Worm (Caenorhabditis elegans) whole organism, L3 larva: ENCODE measurements around the gene EGAP1.5.

Experiments used
- R02D3.7 ChIP-seq: fragments of 150-350 bp; optimal IDR thresholded peaks from 2 replicates; lab custom pipeline; 2014; ENCODE audit warnings: missing biosample characterization, missing genetic modification characterization
- ZK546.5 ChIP-seq: sonication (generic microtip); optimal IDR thresholded peaks from 2 replicates; lab custom pipeline; 2017; ENCODE audit warnings: missing biosample characterization, missing genetic modification characterization
- aly-2 ChIP-seq: fragments of 150-350 bp; optimal IDR thresholded peaks from 2 replicates; lab custom pipeline; 2014; ENCODE audit warnings: missing biosample characterization, missing genetic modification characterization
- ama-1 ChIP-seq: fragments of 150-350 bp; optimal IDR thresholded peaks from 2 replicates; lab custom pipeline; 2018
- ceh-16 ChIP-seq: sonication (generic microtip); optimal IDR thresholded peaks from 2 replicates; lab custom pipeline; 2017; ENCODE audit warnings: missing biosample characterization, missing genetic modification characterization
- ceh-82 ChIP-seq: fragments of 150-350 bp; optimal IDR thresholded peaks from 2 replicates; lab custom pipeline; 2014; ENCODE audit warnings: missing biosample characterization, missing genetic modification characterization
- ceh-9 ChIP-seq: sonication (generic microtip); optimal IDR thresholded peaks from 2 replicates; lab custom pipeline; 2018; ENCODE audit warnings: missing biosample characterization, missing genetic modification characterization
- daf-12 ChIP-seq: fragments of 150-350 bp; optimal IDR thresholded peaks from 2 replicates; lab custom pipeline; 2014; ENCODE audit warnings: missing biosample characterization, missing genetic modification reagents, missing genetic modification characterization
- egl-5 ChIP-seq: fragments of 150-350 bp; optimal IDR thresholded peaks from 2 replicates; lab custom pipeline; 2017; ENCODE audit warnings: missing biosample characterization, missing genetic modification reagents, missing genetic modification characterization, inconsistent platforms
- elt-2 ChIP-seq: sonication (generic microtip); optimal IDR thresholded peaks from 2 replicates; lab custom pipeline; 2016; ENCODE audit warnings: missing genetic modification reagents, mild to moderate bottlenecking, missing genetic modification characterization, missing compliant biosample characterization
- elt-3 ChIP-seq, 3 experiments: fragments of 150-350 bp in 1 of 3; sonication (generic microtip) in 2 of 3; optimal IDR thresholded peaks; 2 replicates in 2 of 3; 4 replicates in 1 of 3; lab custom pipeline; 2014 to 2017; ENCODE audit warnings: missing biosample characterization in 3 of 3, missing genetic modification characterization in 3 of 3
- fkh-10 ChIP-seq: sonication (generic microtip); optimal IDR thresholded peaks from 2 replicates; lab custom pipeline; 2017; ENCODE audit warnings: missing biosample characterization, missing genetic modification reagents, missing genetic modification characterization
- fkh-2 ChIP-seq: fragments of 150-350 bp; optimal IDR thresholded peaks from 2 replicates; lab custom pipeline; 2014; ENCODE audit warnings: missing biosample characterization, missing genetic modification reagents, missing genetic modification characterization
- fos-1 ChIP-seq: fragments of 150-350 bp; optimal IDR thresholded peaks from 2 replicates; lab custom pipeline; 2014; ENCODE audit warnings: missing biosample characterization, missing genetic modification characterization
- hmg-11 ChIP-seq: sonication (generic microtip); optimal IDR thresholded peaks from 2 replicates; lab custom pipeline; 2016; ENCODE audit warnings: missing genetic modification characterization, missing compliant biosample characterization
- jun-1 ChIP-seq: fragments of 150-350 bp; optimal IDR thresholded peaks from 2 replicates; lab custom pipeline; 2014; ENCODE audit warnings: missing biosample characterization, missing genetic modification reagents, missing genetic modification characterization
- lin-15B ChIP-seq: fragments of 150-350 bp; optimal IDR thresholded peaks from 2 replicates; lab custom pipeline; 2014; ENCODE audit warnings: missing biosample characterization, missing genetic modification characterization
- lin-39 ChIP-seq: fragments of 150-350 bp; optimal IDR thresholded peaks from 2 replicates; lab custom pipeline; 2018; ENCODE audit warnings: missing biosample characterization, missing genetic modification reagents, missing genetic modification characterization
- lsy-12 ChIP-seq: sonication (generic microtip); optimal IDR thresholded peaks from 2 replicates; lab custom pipeline; 2016; ENCODE audit warnings: mild to moderate bottlenecking, missing genetic modification characterization, missing compliant biosample characterization
- mdl-1 ChIP-seq: fragments of 150-350 bp; optimal IDR thresholded peaks from 2 replicates; lab custom pipeline; 2014; ENCODE audit warnings: missing biosample characterization, missing genetic modification characterization
- mml-1 ChIP-seq: fragments of 150-350 bp; sonication (generic microtip); optimal IDR thresholded peaks from 3 replicates; lab custom pipeline; 2014; ENCODE audit warnings: missing biosample characterization, missing genetic modification characterization
- nfya-1 ChIP-seq: sonication (generic microtip); optimal IDR thresholded peaks from 2 replicates; lab custom pipeline; 2017; ENCODE audit warnings: missing genetic modification characterization, mild to moderate bottlenecking, missing compliant biosample characterization, antibody characterized with exemption, moderate library complexity; ENCODE audit not compliant: insufficient read depth
- nhr-11 ChIP-seq: fragments of 150-350 bp; optimal IDR thresholded peaks from 2 replicates; lab custom pipeline; 2014; ENCODE audit warnings: missing biosample characterization, missing genetic modification characterization
- nhr-12 ChIP-seq: fragments of 150-350 bp; optimal IDR thresholded peaks from 2 replicates; lab custom pipeline; 2014; ENCODE audit warnings: missing biosample characterization, missing genetic modification characterization
- nhr-23 ChIP-seq: fragments of 150-350 bp; optimal IDR thresholded peaks from 2 replicates; lab custom pipeline; 2014; ENCODE audit warnings: missing biosample characterization, missing genetic modification reagents, missing genetic modification characterization
- nhr-237 ChIP-seq: fragments of 150-350 bp; optimal IDR thresholded peaks from 2 replicates; lab custom pipeline; 2014; ENCODE audit warnings: missing biosample characterization, missing genetic modification characterization
- nhr-25 ChIP-seq: sonication (generic microtip); optimal IDR thresholded peaks from 2 replicates; lab custom pipeline; 2017; ENCODE audit warnings: missing biosample characterization, missing genetic modification characterization
- nhr-28 ChIP-seq: fragments of 150-350 bp; optimal IDR thresholded peaks from 2 replicates; lab custom pipeline; 2014; ENCODE audit warnings: missing biosample characterization, missing genetic modification characterization
- nhr-43 ChIP-seq: sonication (generic microtip); optimal IDR thresholded peaks from 2 replicates; lab custom pipeline; 2016; ENCODE audit warnings: mild to moderate bottlenecking, missing genetic modification characterization, missing compliant biosample characterization; ENCODE audit not compliant: poor library complexity, severe bottlenecking
- nhr-67 ChIP-seq: fragments of 150-350 bp; optimal IDR thresholded peaks from 2 replicates; lab custom pipeline; 2014; ENCODE audit warnings: missing biosample characterization, missing genetic modification characterization
- nhr-76 ChIP-seq: fragments of 150-350 bp; sonication (generic microtip); optimal IDR thresholded peaks from 5 replicates; lab custom pipeline; 2014; ENCODE audit warnings: missing biosample characterization, missing genetic modification characterization
- nhr-77 ChIP-seq: fragments of 150-350 bp; optimal IDR thresholded peaks from 2 replicates; lab custom pipeline; 2014; ENCODE audit warnings: missing biosample characterization, missing genetic modification characterization
- pha-4 ChIP-seq: fragments of 150-350 bp; optimal IDR thresholded peaks from 2 replicates; lab custom pipeline; 2014; ENCODE audit warnings: missing biosample characterization, missing genetic modification reagents, missing genetic modification characterization
- pqm-1 ChIP-seq: fragments of 150-350 bp; optimal IDR thresholded peaks from 2 replicates; lab custom pipeline; 2017; ENCODE audit warnings: missing biosample characterization, missing genetic modification characterization, inconsistent platforms
- sea-2 ChIP-seq: fragments of 150-350 bp; sonication (generic microtip); optimal IDR thresholded peaks from 4 replicates; lab custom pipeline; 2014; ENCODE audit warnings: missing biosample characterization, missing genetic modification reagents, missing genetic modification characterization
- snpc-4 ChIP-seq: fragments of 150-350 bp; optimal IDR thresholded peaks from 2 replicates; lab custom pipeline; 2014; ENCODE audit warnings: missing biosample characterization, missing genetic modification characterization
- unc-39 ChIP-seq: sonication (generic microtip); optimal IDR thresholded peaks from 4 replicates; lab custom pipeline; 2017; ENCODE audit warnings: missing biosample characterization, missing genetic modification characterization
- unc-62 ChIP-seq: fragments of 150-350 bp; sonication (generic microtip); optimal IDR thresholded peaks from 4 replicates; lab custom pipeline; 2014; ENCODE audit warnings: missing biosample characterization, missing genetic modification reagents, missing genetic modification characterization
- zag-1 ChIP-seq: fragments of 150-350 bp; optimal IDR thresholded peaks from 2 replicates; lab custom pipeline; 2014; ENCODE audit warnings: missing biosample characterization, missing genetic modification characterization
- ztf-11 ChIP-seq: fragments of 150-350 bp; optimal IDR thresholded peaks from 2 replicates; lab custom pipeline; 2014; ENCODE audit warnings: missing biosample characterization, missing genetic modification characterization

Gene EGAP1.5

ce11 chrIII:5922236-5922635 is 9.3 kb upstream of the EGAP1.5 start:
- TF ChIP-seq nhr-12 (no peak), jun-1 (tag; lab: Kevin White, UChicago) (no peak), nhr-11 (tag; lab: Kevin White, UChicago) (no peak), unc-39 (tag; lab: Kevin White, UChicago) (no peak), nhr-23 (peak; percentile 74), nhr-67 (tag; lab: Kevin White, UChicago) (no peak), sea-2 (no peak), ama-1 (lab: Kevin White, UChicago) (no peak), nhr-25 (peak; percentile 74), snpc-4 (tag; lab: Kevin White, UChicago) (no peak), ceh-16 (no peak), pqm-1 (no peak), fos-1 (tag; lab: Kevin White, UChicago) (no peak), nhr-43 (tag; lab: Kevin White, UChicago) (peak; percentile 68), ZK546.5 (tag; lab: Kevin White, UChicago) (no peak), nfya-1 (no peak)

ce11 chrIII:5925724-5926123 is 5.8 kb upstream of the EGAP1.5 start, which contains the start of the genes dnc-2 and bcl-7:
TSS of gene dnc-2 (minus strand) at chrIII:5925756.
TSS of gene bcl-7 (plus strand) at chrIII:5926086.
- TF ChIP-seq nhr-237 (tag; lab: Kevin White, UChicago) (no peak), jun-1 (tag; lab: Kevin White, UChicago) (no peak), nhr-25 (peak; percentile 49), snpc-4 (tag; lab: Kevin White, UChicago) (peak; percentile 22), mml-1 (no peak), ztf-11 (tag; lab: Kevin White, UChicago) (no peak), nhr-77 (tag; lab: Kevin White, UChicago) (no peak), elt-3 (tag; optimal IDR thresholded peaks at IDR 0.05; lab: Kevin White, UChicago) (no peak), fkh-2 (tag; lab: Kevin White, UChicago) (no peak), R02D3.7 (no peak), sea-2 (no peak), lin-39 (tag; lab: Kevin White, UChicago) (peak; percentile 65), ama-1 (lab: Kevin White, UChicago) (no peak), egl-5 (tag; lab: Kevin White, UChicago) (no peak), pha-4 (tag; lab: Kevin White, UChicago) (peak; percentile 82), unc-62 (no peak), nhr-28 (tag; lab: Kevin White, UChicago) (no peak), ZK546.5 (tag; lab: Kevin White, UChicago) (no peak), nhr-76 (tag; lab: Kevin White, UChicago) (no peak), hmg-11 (tag; lab: Kevin White, UChicago) (peak; percentile 62), nhr-67 (tag; lab: Kevin White, UChicago) (no peak), aly-2 (tag; lab: Kevin White, UChicago) (no peak), zag-1 (no peak), nhr-23 (peak; percentile 59), lin-15B (tag; lab: Kevin White, UChicago) (peak; percentile 82), ceh-82 (tag; lab: Kevin White, UChicago) (no peak), ceh-9 (tag; lab: Kevin White, UChicago) (no peak), fkh-10 (GFP tag; lab: Kevin White, UChicago) (no peak), elt-2 (tag; lab: Kevin White, UChicago) (peak; percentile 16), nhr-43 (tag; lab: Kevin White, UChicago) (peak; percentile 37), nfya-1 (peak; percentile 64), nhr-11 (tag; lab: Kevin White, UChicago) (no peak), daf-12 (no peak), pqm-1 (peak; percentile 21)

- TF ChIP-seq mml-1 (no peak), nfya-1 (peak; percentile 30)
These were observed 862 bp upstream of the EGAP1.5 start for ce11 chrIII:5930659-5931058.

- TF ChIP-seq ztf-11 (tag; lab: Kevin White, UChicago) = no peak
- TF ChIP-seq nhr-11 (tag; lab: Kevin White, UChicago) = no peak
- TF ChIP-seq lsy-12 (tag; lab: Kevin White, UChicago) = no peak
- TF ChIP-seq fos-1 (tag; lab: Kevin White, UChicago) = no peak
- no peak for TF ChIP-seq ceh-16
- TF ChIP-seq elt-3 (tag; optimal IDR thresholded peaks at IDR 0.05; lab: Kevin White, UChicago) = no peak
- TF ChIP-seq lin-15B (tag; lab: Kevin White, UChicago) = no peak
- TF ChIP-seq hmg-11 (tag; lab: Kevin White, UChicago) = no peak
- no peak for TF ChIP-seq ceh-82 (tag; lab: Kevin White, UChicago)
- TF ChIP-seq fkh-2 (tag; lab: Kevin White, UChicago) = no peak
- TF ChIP-seq pha-4 (tag; lab: Kevin White, UChicago) = no peak
- no peak for TF ChIP-seq ceh-9 (tag; lab: Kevin White, UChicago)
- TF ChIP-seq unc-39 (tag; lab: Kevin White, UChicago) = no peak
- no peak for TF ChIP-seq mml-1
- TF ChIP-seq unc-62 = no peak
- TF ChIP-seq nhr-12 = no peak
- no peak for TF ChIP-seq mdl-1 (tag; lab: Kevin White, UChicago)
- TF ChIP-seq nhr-28 (tag; lab: Kevin White, UChicago) = no peak
- no peak for TF ChIP-seq zag-1
- TF ChIP-seq nhr-76 (tag; lab: Kevin White, UChicago) = no peak
These were observed 1.3 kb downstream of the EGAP1.5 start, which contains the start of gene zmp-1 for ce11 chrIII:5932853-5933252. TSS of gene zmp-1 (minus strand) at chrIII:5932953.
